Worm (Caenorhabditis elegans): ENCODE data around the gene T09B9.3.

DNA sequence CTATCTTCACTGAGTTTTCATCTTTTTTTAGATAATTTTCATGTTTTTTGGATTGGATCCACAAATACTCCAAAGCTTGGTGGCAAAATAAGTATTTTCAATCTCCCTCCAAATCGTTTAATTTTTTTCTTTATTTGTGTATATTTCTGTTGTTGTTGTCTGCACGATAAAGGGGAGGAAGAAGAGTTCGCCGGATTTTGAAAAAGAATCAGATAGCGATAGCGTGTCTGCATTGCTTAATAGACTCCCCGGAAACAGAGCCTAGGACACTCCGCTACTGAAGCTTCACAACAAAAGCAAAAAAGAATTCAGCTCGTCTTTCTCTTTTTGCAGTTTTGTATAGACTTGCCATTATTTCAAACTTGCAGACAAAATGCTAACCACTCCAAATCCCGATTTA lies 16.3 kb upstream of the T09B9.3 start, which contains the start of gene T09B9.5:
- TF ChIP-seq dve-1 (tag; optimal IDR thresholded peaks at IDR 0.05) = no peak
- no peak for TF ChIP-seq lim-6 (tag; optimal IDR thresholded peaks at IDR 0.05)
- TF ChIP-seq ceh-9 (tag; optimal IDR thresholded peaks at IDR 0.05) = no peak
- no peak for TF ChIP-seq hlh-15 (tag; optimal IDR thresholded peaks at IDR 0.05)
- no peak for TF ChIP-seq dmd-4 (tag; optimal IDR thresholded peaks at IDR 0.05; ENCODE audit: borderline replicate concordance)
- no peak for TF ChIP-seq K02D7.2 (tag; optimal IDR thresholded peaks at IDR 0.05)

Measured in whole organism, late embryonic.